Fruit fly (Drosophila melanogaster): ENCODE results near the gene brv1.
A peak's percentile ranks its signal among the peaks of the same experiment; 100 is the strongest.

DNA sequence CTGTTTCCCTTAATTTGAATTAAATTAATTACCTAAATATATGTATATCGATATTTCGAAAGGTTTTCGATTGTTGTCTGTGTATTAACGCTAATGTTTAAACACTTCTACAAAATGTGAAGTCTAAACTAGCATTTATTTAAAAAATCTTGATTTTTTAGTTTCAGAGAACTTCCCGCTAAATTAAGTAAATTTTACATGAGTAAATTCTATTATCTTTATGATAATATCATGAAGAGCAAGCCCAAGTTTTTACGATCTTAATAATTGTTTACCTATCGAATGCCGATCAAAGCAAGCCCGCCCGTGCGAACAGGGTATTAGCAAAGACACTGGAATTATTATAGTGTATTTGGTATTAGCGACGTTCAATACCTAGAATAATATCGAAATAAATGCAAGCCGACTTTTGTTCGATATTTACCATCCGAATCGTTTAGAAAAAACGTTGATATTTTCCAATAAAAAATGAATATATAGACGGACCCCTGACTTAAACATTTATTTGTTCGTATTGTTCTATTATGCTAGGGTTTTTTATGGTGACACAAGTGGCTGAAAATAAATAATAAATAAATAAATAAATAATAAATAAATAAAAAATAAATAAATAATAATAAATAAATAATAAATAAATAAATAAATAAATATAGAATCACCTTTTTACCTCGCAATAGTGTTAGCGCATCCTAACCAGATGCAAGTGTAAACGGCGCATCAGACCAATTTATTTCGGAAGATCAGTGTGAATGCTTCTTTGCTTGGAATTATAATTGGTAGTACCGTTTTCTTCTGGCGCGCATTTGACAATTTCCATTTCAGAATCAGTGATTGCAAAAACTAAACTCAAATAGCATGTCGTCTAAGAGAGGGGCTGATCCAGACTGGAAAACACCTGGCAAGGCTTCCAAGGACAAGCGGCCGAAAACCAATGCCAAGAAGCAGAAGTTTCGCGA, 39.6 kb downstream of the brv1 start, which contains the start of the genes CG33062 and Chd3:
- TF ChIP-seq Pif1A (GFP tag; optimal IDR thresholded peaks at IDR 0.05): no peak
- TF ChIP-seq CG10348 (GFP tag; IDR thresholded peaks at IDR 0.05): no peak
- TF ChIP-seq CG14655 (GFP tag; optimal IDR thresholded peaks at IDR 0.05): peak; percentile 40
